Fruit fly (Drosophila melanogaster) Kc167 (cell line): ENCODE results near the gene LysD.

Experiments
- Myc ChIP-seq: fragments of >200 bp; optimal IDR thresholded peaks from 2 replicates; lab custom pipeline; 2017; ENCODE audit warnings: missing external identifiers
- Sin3A ChIP-seq: fragments of >200 bp; optimal IDR thresholded peaks from 2 replicates; lab custom pipeline; 2018; ENCODE audit warnings: missing external identifiers
- psq ChIP-seq: fragments of >200 bp; optimal IDR thresholded peaks from 2 replicates; lab custom pipeline; 2017; ENCODE audit warnings: missing external identifiers
- ttk ChIP-seq: sonication (Bioruptor generic); optimal IDR thresholded peaks from 2 replicates; lab custom pipeline; 2017; ENCODE audit warnings: missing external identifiers

DNA sequence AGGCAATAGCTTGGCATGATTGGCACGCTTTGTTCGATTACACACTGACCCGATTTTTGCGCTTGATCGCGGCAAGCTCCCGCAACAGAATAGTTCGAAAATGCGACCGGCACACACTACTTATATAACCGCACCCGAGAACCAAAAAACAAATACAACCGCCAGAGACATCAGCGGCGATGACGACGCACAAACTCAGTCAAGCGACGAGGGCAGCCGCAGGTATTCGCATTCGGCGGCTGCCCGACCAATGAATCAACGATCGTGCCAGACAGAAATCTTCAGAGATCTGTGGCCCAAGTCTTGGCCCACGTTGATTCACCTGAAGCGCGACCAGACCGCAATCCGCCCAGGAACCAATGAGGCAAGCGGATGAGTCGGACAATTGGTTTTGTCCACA is 27.2 kb upstream of the LysD start, which contains the start of gene CG9192:
- no peak for TF ChIP-seq psq (lab: Kevin White, UChicago)
- TF ChIP-seq Myc (lab: Kevin White, UChicago) = no peak
- TF ChIP-seq ttk (lab: Kevin White, UChicago) = no peak
- TF ChIP-seq Sin3A (lab: Kevin White, UChicago) = no peak
